Worm (Caenorhabditis elegans) whole organism, L4/young adult: ENCODE results near the gene asah-2.

Source experiments
- W03F9.2 ChIP-seq: fragments of 150-350 bp; optimal IDR thresholded peaks from 2 replicates; lab custom pipeline; 2014; ENCODE audit warnings: missing biosample characterization, missing genetic modification characterization
- dao-5 ChIP-seq: sonication (generic microtip); optimal IDR thresholded peaks from 2 replicates; lab custom pipeline; 2016; ENCODE audit warnings: missing genotype, missing genetic modification characterization, moderate library complexity, missing compliant biosample characterization
- him-1 ChIP-seq: sonication (generic microtip); optimal IDR thresholded peaks from 2 replicates; lab custom pipeline; 2016; ENCODE audit warnings: missing genotype, missing genetic modification reagents, missing genetic modification characterization, missing compliant biosample characterization

DNA sequence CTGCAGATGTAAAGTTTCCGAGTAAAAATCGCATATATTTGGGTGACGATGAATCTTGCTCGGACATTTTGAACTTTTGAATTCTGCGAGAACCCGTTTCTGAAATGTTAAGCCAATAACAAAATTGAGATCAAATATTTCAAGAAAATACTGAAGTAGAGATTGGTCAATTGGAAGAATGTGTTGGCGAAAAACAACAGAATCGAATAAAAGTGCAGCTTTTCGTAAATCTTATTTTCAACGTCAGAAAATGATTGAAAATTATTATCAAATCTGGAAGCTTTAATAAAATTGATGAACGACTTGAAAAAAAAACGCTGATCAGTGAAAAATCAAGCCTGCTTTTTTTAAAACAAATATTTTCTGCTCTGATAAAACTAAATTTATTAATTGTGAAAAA, 12.0 kb upstream of the asah-2 start, which contains the start of gene F27E5.8:
- TF ChIP-seq W03F9.2 (tag; lab: Kevin White, UChicago) (no peak), him-1 (no peak), dao-5 (tag; lab: Kevin White, UChicago) (no peak)
